Worm (Caenorhabditis elegans) whole organism, midembryonic: ENCODE results near the gene cbs-2.

Experiments
- T22C8.4 ChIP-seq: fragments of 200-800 bp; sonication (Bioruptor generic); IDR thresholded peaks from 2 replicates; pipeline ENCODE4 v1.3.6; 2022; ENCODE audit warnings: missing genetic modification characterization, missing compliant biosample characterization
- cog-1 ChIP-seq: sonication (generic microtip); optimal IDR thresholded peaks from 2 replicates; lab custom pipeline; 2016; ENCODE audit warnings: missing genetic modification characterization, missing compliant biosample characterization
- flt-1 ChIP-seq: fragments of 200-800 bp; sonication (Bioruptor generic); IDR thresholded peaks from 2 replicates; pipeline ENCODE4 v1.3.6; 2022; ENCODE audit warnings: missing genetic modification characterization, missing compliant biosample characterization
- klf-2 ChIP-seq: fragments of 200-800 bp; sonication (Bioruptor generic); conservative IDR thresholded peaks from 2 replicates; pipeline ENCODE4 v1.3.6; 2022; ENCODE audit warnings: missing genetic modification reagents, missing genetic modification characterization, missing compliant biosample characterization
- med-1 ChIP-seq: sonication (generic microtip); optimal IDR thresholded peaks from 2 replicates; lab custom pipeline; 2017; ENCODE audit warnings: missing genetic modification characterization, mild to moderate bottlenecking, missing compliant biosample characterization, antibody characterized with exemption, missing genetic modification reagents; ENCODE audit not compliant: insufficient read depth
- ref-1 ChIP-seq: fragments of 200-800 bp; sonication (Bioruptor generic); conservative IDR thresholded peaks from 2 replicates; pipeline ENCODE4 v1.3.6; 2022; ENCODE audit warnings: missing genetic modification reagents, missing genetic modification characterization, missing compliant biosample characterization
- tab-1 ChIP-seq: fragments of 200-800 bp; sonication (Bioruptor generic); IDR thresholded peaks from 2 replicates; pipeline ENCODE4 v1.3.6; 2022; ENCODE audit warnings: missing genetic modification characterization, missing compliant biosample characterization
- ztf-23 ChIP-seq: fragments of 200-800 bp; sonication (Bioruptor generic); IDR thresholded peaks from 2 replicates; pipeline ENCODE4 v1.3.6; 2022; ENCODE audit warnings: missing genetic modification reagents, missing genetic modification characterization, missing compliant biosample characterization
- ztf-29 ChIP-seq: fragments of 200-800 bp; sonication (Bioruptor generic); IDR thresholded peaks from 2 replicates; pipeline ENCODE4 v1.3.6; 2022; ENCODE audit warnings: missing genetic modification reagents, missing genetic modification characterization, missing compliant biosample characterization

The cbs-2 gene

DNA sequence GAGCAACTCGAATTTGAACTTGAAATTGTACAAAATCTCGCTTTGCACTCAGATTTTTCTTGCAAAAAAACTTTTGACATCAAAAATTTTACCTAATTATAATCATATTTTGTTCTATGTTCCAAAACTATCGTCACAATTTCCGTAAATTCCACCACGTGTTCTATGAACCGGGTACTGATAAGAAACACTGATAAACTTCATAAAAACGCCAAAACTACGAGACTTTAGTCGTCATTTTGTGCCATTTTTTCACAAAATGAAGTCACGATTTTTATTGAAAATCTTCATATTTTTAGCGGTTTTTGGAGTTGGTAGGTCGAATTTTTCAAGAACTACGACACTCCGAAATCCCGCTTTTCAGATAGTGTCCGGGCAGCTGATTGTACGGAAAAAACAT lies 46.7 kb downstream of the cbs-2 start, which contains the start of gene gba-1:
gba-1 (plus strand) TSS at position 54 of the 400 bp plus-strand sequence.
- no peak for TF ChIP-seq ztf-23 (GFP tag; lab: Robert Waterston, UW)
- no peak for TF ChIP-seq ref-1 (GFP tag; lab: Robert Waterston, UW)
- TF ChIP-seq flt-1 (GFP tag; lab: Robert Waterston, UW) = no peak
- no peak for TF ChIP-seq T22C8.4 (GFP tag; lab: Robert Waterston, UW)
- TF ChIP-seq cog-1 = no peak
- no peak for TF ChIP-seq ztf-29
- TF ChIP-seq tab-1 (GFP tag; lab: Robert Waterston, UW) = no peak
- no peak for TF ChIP-seq med-1 (GFP tag; lab: Kevin White, UChicago)
- no peak for TF ChIP-seq klf-2

DNA sequence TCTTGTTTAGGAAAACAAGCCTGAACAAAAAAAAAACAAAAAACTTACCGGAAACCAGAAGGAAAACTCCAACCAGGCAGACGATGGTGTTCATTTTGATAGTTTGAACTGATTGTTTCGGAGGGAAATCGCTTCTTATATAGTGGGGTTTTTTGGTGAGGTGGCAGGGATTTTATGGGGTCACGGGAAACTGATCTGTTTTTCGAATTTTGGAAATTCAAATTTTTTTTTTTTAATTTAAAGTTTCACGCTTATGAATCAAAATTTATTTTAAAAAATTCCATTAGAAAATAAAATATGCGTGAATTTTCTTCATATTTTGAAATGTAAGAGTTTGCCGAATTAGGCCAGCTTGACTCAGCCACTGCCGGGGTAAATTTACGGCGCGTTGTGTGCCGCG lies 48.0 kb downstream of the cbs-2 start, which contains the start of gene C33C12.7:
C33C12.7 (minus strand) TSS at position 101 of the 400 bp plus-strand sequence.
- TF ChIP-seq ref-1 (GFP tag; lab: Robert Waterston, UW) (no peak), T22C8.4 (GFP tag; lab: Robert Waterston, UW) (no peak), klf-2 (no peak), ztf-23 (GFP tag; lab: Robert Waterston, UW) (no peak), cog-1 (no peak), tab-1 (GFP tag; lab: Robert Waterston, UW) (no peak), flt-1 (GFP tag; lab: Robert Waterston, UW) (no peak), med-1 (GFP tag; lab: Kevin White, UChicago) (no peak), ztf-29 (no peak)
